Fruit fly (Drosophila melanogaster) whole organism, pupa: ENCODE data around the gene CG43322.

Source experiments
- CG8301 ChIP-seq: fragments of 200-800 bp; sonication (Bioruptor generic); optimal IDR thresholded peaks from 2 replicates; lab custom pipeline; 2018; ENCODE audit warnings: missing biosample characterization, mild to moderate bottlenecking, missing genetic modification characterization
- gl ChIP-seq: fragments of 200-800 bp; sonication (Bioruptor generic); optimal IDR thresholded peaks from 2 replicates; lab custom pipeline; 2018; ENCODE audit warnings: missing biosample characterization, mild to moderate bottlenecking, missing genetic modification characterization

dm6 chr2L:6967422-6968012 is 45.7 kb upstream of the CG43322 start, which contains the start of gene Sumo:
- no peak for TF ChIP-seq CG8301 (tag; lab: Kevin White, UChicago)
- no peak for TF ChIP-seq gl
